Worm (Caenorhabditis elegans) whole organism, early embryonic: ENCODE data around the gene srsx-34.

Source experiments
- aly-1 ChIP-seq: sonication (generic microtip); optimal IDR thresholded peaks from 2 replicates; lab custom pipeline; 2016; ENCODE audit warnings: missing genetic modification characterization, missing compliant biosample characterization
- ceh-13 ChIP-seq: fragments of 200-800 bp; sonication (Bioruptor generic); optimal IDR thresholded peaks from 2 replicates; lab custom pipeline; 2018; ENCODE audit warnings: mild to moderate bottlenecking, missing genetic modification characterization, missing compliant biosample characterization
- flt-1 ChIP-seq: fragments of 200-800 bp; sonication (Bioruptor generic); IDR thresholded peaks from 2 replicates; pipeline ENCODE4 v1.3.6; 2022; ENCODE audit warnings: missing genetic modification characterization, missing compliant biosample characterization
- hmg-4 ChIP-seq: fragments of 200-800 bp; sonication (Bioruptor generic); optimal IDR thresholded peaks from 2 replicates; lab custom pipeline; 2018; ENCODE audit warnings: mild to moderate bottlenecking, missing genetic modification characterization, missing compliant biosample characterization
- tbx-11 ChIP-seq: fragments of 200-800 bp; sonication (Bioruptor generic); IDR thresholded peaks from 2 replicates; pipeline ENCODE4 v1.3.6; 2022; ENCODE audit warnings: missing genetic modification characterization, missing compliant biosample characterization
- tbx-37 ChIP-seq: fragments of 200-800 bp; sonication (Bioruptor generic); conservative IDR thresholded peaks from 2 replicates; pipeline ENCODE4 v1.3.6; 2022; ENCODE audit warnings: missing genetic modification reagents, missing genetic modification characterization, missing compliant biosample characterization

DNA sequence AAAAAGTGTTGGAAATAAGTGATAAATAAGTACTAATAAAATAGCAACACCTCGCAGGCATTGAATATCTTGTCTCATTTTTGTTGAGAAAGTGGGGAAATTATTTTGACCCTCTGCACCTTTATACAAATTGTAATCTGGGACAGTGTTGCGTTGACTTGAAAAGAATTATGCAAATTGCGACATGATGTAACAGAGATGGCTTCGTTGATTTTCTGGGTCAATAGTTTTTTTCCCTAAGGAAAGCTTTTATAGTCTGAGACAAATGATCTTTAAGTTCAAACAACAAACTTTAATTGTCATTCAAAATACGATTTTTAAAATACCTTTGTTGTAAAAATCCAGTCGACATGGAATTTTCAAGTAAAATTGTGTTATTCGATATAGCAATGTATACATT lies 11.1 kb upstream of the srsx-34 start, which contains the start of gene bus-1:
- no peak for TF ChIP-seq hmg-4 (GFP tag; lab: Kevin White, UChicago)
- TF ChIP-seq flt-1 (GFP tag; lab: Robert Waterston, UW), result no peak
- no peak for TF ChIP-seq tbx-11 (GFP tag; lab: Robert Waterston, UW)
- TF ChIP-seq aly-1, result no peak
- TF ChIP-seq ceh-13, result no peak
- TF ChIP-seq tbx-37 (GFP tag; lab: Robert Waterston, UW), result no peak
